Worm (Caenorhabditis elegans): Measurements from ENCODE around the gene spp-22.
A peak's percentile ranks its signal among the peaks of the same experiment; 100 is the strongest.

The spp-22 gene

ce11 chrX:7260327-7261019 is 49.0 kb downstream of the spp-22 start, which contains the start of gene lact-1:
lact-1 (minus strand) TSS chrX:7260377.
- TF ChIP-seq bed-1 (GFP tag; IDR thresholded peaks at IDR 0.05), result no peak
- peak; percentile 1 for TF ChIP-seq nhr-80 (tag; optimal IDR thresholded peaks at IDR 0.05)

Measured in whole organism, young adult.